Fruit fly (Drosophila melanogaster) Kc167 (cell line): ENCODE data around the gene CG12035.

Source experiments
- Myc ChIP-seq: fragments of >200 bp; optimal IDR thresholded peaks from 2 replicates; lab custom pipeline; 2017; ENCODE audit warnings: missing external identifiers
- Sin3A ChIP-seq: fragments of >200 bp; optimal IDR thresholded peaks from 2 replicates; lab custom pipeline; 2018; ENCODE audit warnings: missing external identifiers
- h ChIP-seq: fragments of >200 bp; optimal IDR thresholded peaks from 3 replicates; lab custom pipeline; 2018; ENCODE audit warnings: missing external identifiers
- insv ChIP-seq: fragments of >200 bp; optimal IDR thresholded peaks from 3 replicates; lab custom pipeline; 2018; ENCODE audit warnings: missing external identifiers
- psq ChIP-seq: fragments of >200 bp; optimal IDR thresholded peaks from 2 replicates; lab custom pipeline; 2017; ENCODE audit warnings: missing external identifiers

DNA sequence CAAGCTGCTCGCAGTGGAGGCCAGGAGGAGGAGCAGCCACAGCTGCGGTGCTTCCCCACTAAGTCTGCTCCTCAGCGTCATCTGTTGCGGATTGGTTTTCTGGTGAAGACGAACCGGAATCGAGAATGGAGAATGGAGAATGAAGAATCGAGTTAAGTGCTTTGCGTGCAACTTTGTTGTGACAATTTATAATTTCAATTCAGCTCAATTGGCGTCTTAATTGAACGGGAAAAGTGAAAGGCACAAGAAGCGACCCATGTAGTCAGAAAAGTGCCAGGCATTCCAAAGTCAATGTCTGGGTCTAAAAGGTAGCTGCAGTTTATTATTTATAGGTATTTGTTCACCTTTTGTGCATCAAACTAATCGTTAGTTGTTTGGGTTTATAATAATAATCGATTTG is 30.1 kb downstream of the CG12035 start:
- no peak for TF ChIP-seq insv (lab: Kevin White, UChicago)
- no peak for TF ChIP-seq psq (lab: Kevin White, UChicago)
- TF ChIP-seq h (lab: Kevin White, UChicago) = no peak
- TF ChIP-seq Sin3A = no peak
- TF ChIP-seq Myc (lab: Kevin White, UChicago) = no peak
